Worm (Caenorhabditis elegans) whole organism, L4/young adult: ENCODE results near the gene T22B2.1.

ENCODE experiments used
- W03F9.2 ChIP-seq: fragments of 150-350 bp; optimal IDR thresholded peaks from 2 replicates; lab custom pipeline; 2014; ENCODE audit warnings: missing biosample characterization, missing genetic modification characterization
- dao-5 ChIP-seq: sonication (generic microtip); optimal IDR thresholded peaks from 2 replicates; lab custom pipeline; 2016; ENCODE audit warnings: missing genotype, missing genetic modification characterization, moderate library complexity, missing compliant biosample characterization
- him-1 ChIP-seq: sonication (generic microtip); optimal IDR thresholded peaks from 2 replicates; lab custom pipeline; 2016; ENCODE audit warnings: missing genotype, missing genetic modification reagents, missing genetic modification characterization, missing compliant biosample characterization

DNA sequence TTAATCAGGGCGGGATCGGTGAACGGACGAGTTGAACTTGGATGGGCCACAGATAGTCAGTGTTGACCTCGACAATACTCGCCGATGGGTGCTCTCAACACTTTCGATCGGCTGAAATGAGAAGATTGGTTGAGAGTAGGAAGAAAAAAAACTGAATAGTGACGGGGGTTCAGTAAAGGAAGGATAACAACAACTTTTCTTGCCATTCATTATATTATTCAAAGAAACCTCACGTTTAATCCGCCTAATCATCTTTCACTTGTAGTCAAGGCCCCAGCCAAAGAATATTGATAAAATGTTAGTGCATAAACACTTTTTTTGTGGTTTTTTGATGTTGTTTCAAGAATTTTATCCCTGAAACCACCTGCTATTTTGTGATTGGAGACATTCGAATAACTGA is 16.4 kb downstream of the T22B2.1 start, which contains the start of gene T19D2.13:
- TF ChIP-seq W03F9.2 (tag; lab: Kevin White, UChicago) (no peak), him-1 (tag; lab: Kevin White, UChicago) (no peak), dao-5 (tag; lab: Kevin White, UChicago) (no peak)
